Fruit fly (Drosophila melanogaster) whole organism, embryonic: Measurements from ENCODE around the gene hfp.

Experiments used
- Abd-B ChIP-seq: fragments of 200-800 bp; sonication (Bioruptor generic); optimal IDR thresholded peaks from 2 replicates; lab custom pipeline; 2018; ENCODE audit warnings: missing biosample characterization, mild to moderate bottlenecking, missing genetic modification characterization, moderate library complexity
- B-H1 ChIP-seq: fragments of 200-800 bp; sonication (Bioruptor generic); IDR thresholded peaks from 3 replicates; pipeline ENCODE4 v1.3.6; 2022; ENCODE audit warnings: missing biosample characterization, missing genetic modification characterization
- CG10147 ChIP-seq: fragments of 200-800 bp; sonication (Bioruptor generic); optimal IDR thresholded peaks from 2 replicates; lab custom pipeline; 2019; ENCODE audit warnings: missing biosample characterization, mild to moderate bottlenecking, missing genetic modification characterization, moderate library complexity
- CG10321 ChIP-seq: fragments of 200-800 bp; sonication (Bioruptor generic); IDR thresholded peaks from 2 replicates; pipeline ENCODE4 v1.3.6; 2022; ENCODE audit warnings: missing biosample characterization, missing genetic modification characterization
- CG10366 ChIP-seq: fragments of 200-800 bp; sonication (Bioruptor generic); IDR thresholded peaks from 2 replicates; pipeline ENCODE4 v1.3.6; 2022; ENCODE audit warnings: missing biosample characterization, missing genetic modification characterization
- CG10543 ChIP-seq: fragments of 200-800 bp; sonication (Bioruptor generic); optimal IDR thresholded peaks from 3 replicates; lab custom pipeline; 2017; ENCODE audit warnings: missing biosample characterization, mild to moderate bottlenecking, missing genetic modification characterization, moderate library complexity
- CG11093 ChIP-seq: fragments of 200-800 bp; sonication (Bioruptor generic); IDR thresholded peaks from 3 replicates; pipeline ENCODE4 v1.3.6; 2022; ENCODE audit warnings: missing biosample characterization, missing genetic modification characterization
- CG12071 ChIP-seq: fragments of 200-800 bp; sonication (Bioruptor generic); optimal IDR thresholded peaks from 3 replicates; lab custom pipeline; 2018; ENCODE audit warnings: missing biosample characterization, mild to moderate bottlenecking, missing genetic modification characterization
- CG13296 ChIP-seq: fragments of 200-800 bp; sonication (Bioruptor generic); optimal IDR thresholded peaks from 3 replicates; lab custom pipeline; 2018; ENCODE audit warnings: missing biosample characterization, mild to moderate bottlenecking, missing genetic modification characterization
- CG13624 ChIP-seq: fragments of 200-800 bp; sonication (Bioruptor generic); optimal IDR thresholded peaks from 2 replicates; lab custom pipeline; 2016; ENCODE audit warnings: missing biosample characterization, missing genetic modification characterization
- CG14441 ChIP-seq: fragments of 200-800 bp; sonication (Bioruptor generic); IDR thresholded peaks from 2 replicates; pipeline ENCODE4 v1.3.6; 2022; ENCODE audit warnings: missing biosample characterization, missing genetic modification characterization
- CG17802 ChIP-seq: fragments of 200-800 bp; sonication (Bioruptor generic); optimal IDR thresholded peaks from 2 replicates; lab custom pipeline; 2018; ENCODE audit warnings: missing biosample characterization, mild to moderate bottlenecking, missing genetic modification characterization, moderate library complexity
- CG17829 ChIP-seq: fragments of 200-800 bp; optimal IDR thresholded peaks from 2 replicates; lab custom pipeline; 2019; ENCODE audit warnings: missing biosample characterization, mild to moderate bottlenecking, missing genetic modification characterization, moderate library complexity
- CG2712 ChIP-seq: fragments of 200-800 bp; optimal IDR thresholded peaks from 3 replicates; lab custom pipeline; 2019; ENCODE audit warnings: missing biosample characterization, mild to moderate bottlenecking, missing genetic modification characterization, moderate library complexity
- CG2875 ChIP-seq: fragments of 200-800 bp; sonication (Bioruptor generic); optimal IDR thresholded peaks from 2 replicates; lab custom pipeline; 2017; ENCODE audit warnings: missing biosample characterization, mild to moderate bottlenecking, missing genetic modification characterization, missing genetic modification reagents
- CG30431 ChIP-seq: fragments of 200-800 bp; sonication (Bioruptor generic); optimal IDR thresholded peaks from 2 replicates; lab custom pipeline; 2017; ENCODE audit warnings: missing biosample characterization, missing genetic modification characterization
- CG7271 ChIP-seq: fragments of 200-800 bp; sonication (Bioruptor generic); optimal IDR thresholded peaks from 2 replicates; lab custom pipeline; 2018; ENCODE audit warnings: missing biosample characterization, mild to moderate bottlenecking, missing genetic modification characterization, moderate library complexity
- CG7556 ChIP-seq: fragments of 200-800 bp; sonication (Bioruptor generic); optimal IDR thresholded peaks from 2 replicates; lab custom pipeline; 2017; ENCODE audit warnings: missing biosample characterization, mild to moderate bottlenecking, missing genetic modification characterization
- CG8089 ChIP-seq: fragments of 200-800 bp; sonication (Bioruptor generic); optimal IDR thresholded peaks from 3 replicates; lab custom pipeline; 2016; ENCODE audit warnings: missing biosample characterization, missing genetic modification characterization
- CG8281 ChIP-seq: fragments of 200-800 bp; sonication (Bioruptor generic); optimal IDR thresholded peaks from 2 replicates; lab custom pipeline; 2018; ENCODE audit warnings: missing biosample characterization, mild to moderate bottlenecking, missing genetic modification characterization, moderate library complexity
- CHES-1-like ChIP-seq: fragments of 200-800 bp; sonication (Bioruptor generic); optimal IDR thresholded peaks from 2 replicates; lab custom pipeline; 2016; ENCODE audit warnings: missing biosample characterization, missing genetic modification characterization
- Camta ChIP-seq: fragments of 200-800 bp; sonication (Bioruptor generic); optimal IDR thresholded peaks from 2 replicates; lab custom pipeline; 2016; ENCODE audit warnings: missing biosample characterization, missing genetic modification characterization
- Dbx ChIP-seq: fragments of 200-800 bp; sonication (Bioruptor generic); IDR thresholded peaks from 3 replicates; pipeline ENCODE4 v1.3.6; 2022; ENCODE audit warnings: missing biosample characterization, missing genetic modification characterization
- Doc2 ChIP-seq: fragments of 200-800 bp; sonication (Bioruptor generic); IDR thresholded peaks from 2 replicates; pipeline ENCODE4 v1.3.6; 2022; ENCODE audit warnings: missing biosample characterization, missing genetic modification characterization
- Doc3 ChIP-seq: fragments of 200-800 bp; sonication (Bioruptor generic); IDR thresholded peaks from 3 replicates; pipeline ENCODE4 v1.3.6; 2022; ENCODE audit warnings: missing biosample characterization, missing genetic modification characterization; ENCODE audit not compliant: partially characterized antibody
- Fer3 ChIP-seq: fragments of 200-800 bp; sonication (Bioruptor generic); optimal IDR thresholded peaks from 2 replicates; lab custom pipeline; 2018; ENCODE audit warnings: missing biosample characterization, mild to moderate bottlenecking, missing genetic modification characterization, moderate library complexity
- HHEX ChIP-seq: fragments of 200-800 bp; sonication (Bioruptor generic); optimal IDR thresholded peaks from 3 replicates; lab custom pipeline; 2017; ENCODE audit warnings: missing biosample characterization, mild to moderate bottlenecking, missing genetic modification characterization, missing genetic modification reagents
- Hmr ChIP-seq: fragments of 200-800 bp; sonication (Bioruptor generic); optimal IDR thresholded peaks from 3 replicates; lab custom pipeline; 2017; ENCODE audit warnings: mild to moderate bottlenecking, missing biosample characterization, missing genetic modification reagents, missing genetic modification characterization
- Jarid2 ChIP-seq: fragments of 200-800 bp; sonication (Bioruptor generic); optimal IDR thresholded peaks from 3 replicates; lab custom pipeline; 2017; ENCODE audit warnings: mild to moderate bottlenecking, missing biosample characterization, missing genetic modification reagents, missing genetic modification characterization
- Max ChIP-seq: fragments of 200-800 bp; sonication (Bioruptor generic); optimal IDR thresholded peaks from 2 replicates; lab custom pipeline; 2016; ENCODE audit warnings: missing biosample characterization, mild to moderate bottlenecking, missing genetic modification characterization
- Med ChIP-seq: fragments of 200-800 bp; sonication (Bioruptor generic); peaks from one replicate; lab custom pipeline; 2016; ENCODE audit warnings: missing biosample characterization, missing genetic modification characterization, mild to moderate bottlenecking, inconsistent platforms, moderate library complexity
- Meics ChIP-seq: fragments of 200-800 bp; sonication (Bioruptor generic); optimal IDR thresholded peaks from 2 replicates; lab custom pipeline; 2017; ENCODE audit warnings: missing biosample characterization, mild to moderate bottlenecking, missing genetic modification characterization
- Ravus ChIP-seq: fragments of 200-800 bp; sonication (Bioruptor generic); IDR thresholded peaks from 2 replicates; pipeline ENCODE4 v1.3.6; 2022; ENCODE audit warnings: missing biosample characterization, missing genetic modification characterization
- Side ChIP-seq: fragments of 200-800 bp; sonication (Bioruptor generic); optimal IDR thresholded peaks from 2 replicates; lab custom pipeline; 2016; ENCODE audit warnings: missing biosample characterization, missing genetic modification characterization
- bigmax ChIP-seq: fragments of 200-800 bp; sonication (Bioruptor generic); optimal IDR thresholded peaks from 2 replicates; lab custom pipeline; 2018; ENCODE audit warnings: missing biosample characterization, mild to moderate bottlenecking, missing genetic modification characterization
- btn ChIP-seq: fragments of 200-800 bp; sonication (Bioruptor generic); optimal IDR thresholded peaks from 2 replicates; lab custom pipeline; 2016; ENCODE audit warnings: missing biosample characterization, missing genetic modification characterization
- disco-r ChIP-seq: fragments of 200-800 bp; sonication (Bioruptor generic); optimal IDR thresholded peaks from 2 replicates; lab custom pipeline; 2016; ENCODE audit warnings: missing biosample characterization, missing genetic modification characterization
- hkb ChIP-seq, 2 experiments: fragments of 200-800 bp in 1 of 2; fragments of >200 bp in 1 of 2; sonication (Bioruptor generic) in 1 of 2; IDR thresholded peaks in 1 of 2; optimal IDR thresholded peaks in 1 of 2; 2 replicates each; pipeline versions ENCODE4 v1.3.6 to Lab custom; 2017 to 2022; ENCODE audit warnings: missing biosample characterization in 1 of 2, missing genetic modification characterization in 1 of 2
- inv ChIP-seq: fragments of 200-800 bp; sonication (Bioruptor generic); IDR thresholded peaks from 2 replicates; pipeline ENCODE4 v1.3.6; 2022; ENCODE audit warnings: missing biosample characterization, missing genetic modification characterization; ENCODE audit not compliant: partially characterized antibody
- lab ChIP-seq: fragments of 200-800 bp; sonication (Bioruptor generic); optimal IDR thresholded peaks from 3 replicates; lab custom pipeline; 2017; ENCODE audit warnings: missing biosample characterization, missing genetic modification characterization, mild to moderate bottlenecking, moderate library complexity, missing genetic modification reagents
- oc ChIP-seq: fragments of 200-800 bp; sonication (Bioruptor generic); optimal IDR thresholded peaks from 2 replicates; lab custom pipeline; 2018; ENCODE audit warnings: missing biosample characterization, mild to moderate bottlenecking, missing genetic modification characterization, moderate library complexity
- pnt ChIP-seq: fragments of 200-800 bp; sonication (Bioruptor generic); optimal IDR thresholded peaks from 3 replicates; lab custom pipeline; 2016; ENCODE audit warnings: missing biosample characterization, missing genetic modification characterization
- prd ChIP-seq, 3 experiments: fragments of >200 bp in 2 of 3; fragments of 200-800 bp in 1 of 3; sonication (Bioruptor generic) in 1 of 3; optimal IDR thresholded peaks in 2 of 3; IDR thresholded peaks in 1 of 3; 2 replicates in 2 of 3; 3 replicates in 1 of 3; pipeline versions ENCODE4 v1.3.6 to Lab custom; 2017 to 2022; ENCODE audit warnings: missing biosample characterization in 1 of 3, missing genetic modification characterization in 1 of 3
- run ChIP-seq: fragments of 200-800 bp; sonication (Bioruptor generic); optimal IDR thresholded peaks from 3 replicates; lab custom pipeline; 2018; ENCODE audit warnings: missing biosample characterization, mild to moderate bottlenecking, missing genetic modification characterization
- toy ChIP-seq: fragments of 200-800 bp; sonication (Bioruptor generic); IDR thresholded peaks from 2 replicates; pipeline ENCODE4 v1.3.6; 2022; ENCODE audit warnings: missing biosample characterization, missing genetic modification characterization
- ttk ChIP-seq: fragments of 200-800 bp; sonication (Bioruptor generic); IDR thresholded peaks from 2 replicates; pipeline ENCODE4 v2.1.2; 2022; ENCODE audit warnings: missing biosample characterization, missing genetic modification characterization
- tup ChIP-seq: fragments of 200-800 bp; sonication (Bioruptor generic); optimal IDR thresholded peaks from 2 replicates; lab custom pipeline; 2016; ENCODE audit warnings: missing biosample characterization, mild to moderate bottlenecking, missing genetic modification characterization, moderate library complexity
- tx ChIP-seq: fragments of 200-800 bp; sonication (Bioruptor generic); optimal IDR thresholded peaks from 2 replicates; lab custom pipeline; 2016; ENCODE audit warnings: missing biosample characterization, missing genetic modification characterization

The hfp gene

dm6 chr3L:1515820-1516540 is 13.6 kb upstream of the hfp start (continued):
- no peak for TF ChIP-seq inv (GFP tag; lab: Robert Waterston, UW)
- TF ChIP-seq HHEX = peak; percentile 53
- TF ChIP-seq CG8281 (tag; lab: Kevin White, UChicago) = peak; percentile 45
- peak; percentile 11 for TF ChIP-seq CG13296 (GFP tag; lab: Kevin White, UChicago)
- TF ChIP-seq CG10366 (GFP tag; lab: Robert Waterston, UW) = no peak; the same call in 1 of the 2 replicates
- TF ChIP-seq Ravus (GFP tag; lab: Robert Waterston, UW) = no peak
- TF ChIP-seq Max (GFP tag; lab: Kevin White, UChicago) = peak; percentile 59
- peak; percentile 50 for TF ChIP-seq Hmr (GFP tag; lab: Kevin White, UChicago)
- TF ChIP-seq pnt = peak; percentile 56
- peak; percentile 85 for TF ChIP-seq CG2712
- TF ChIP-seq Med = peak; percentile 93
- TF ChIP-seq CG30431 (GFP tag; lab: Kevin White, UChicago) = peak; percentile 64
- no peak for TF ChIP-seq toy (GFP tag; lab: Robert Waterston, UW)
- TF ChIP-seq btn (GFP tag; lab: Kevin White, UChicago) = peak; percentile 66
- TF ChIP-seq CG11093 (GFP tag; lab: Robert Waterston, UW) = peak; percentile 57; the same call in 1 of the 3 replicates
- no peak for TF ChIP-seq CG10321 (GFP tag; lab: Robert Waterston, UW)
- TF ChIP-seq Fer3 (tag; lab: Kevin White, UChicago) = no peak
- peak; percentile 62 for TF ChIP-seq CHES-1-like (GFP tag; lab: Kevin White, UChicago)
- peak; percentile 52 for TF ChIP-seq tx (GFP tag; lab: Kevin White, UChicago)
- peak; percentile 60 for TF ChIP-seq Camta (GFP tag; lab: Kevin White, UChicago)
- peak; percentile 68 for TF ChIP-seq CG2875 (GFP tag; lab: Kevin White, UChicago)
- no peak; the same call in 1 of the 2 replicates for TF ChIP-seq CG14441 (GFP tag; lab: Robert Waterston, UW)
- peak; percentile 8 for TF ChIP-seq Jarid2 (GFP tag; lab: Kevin White, UChicago)
- peak; percentile 4 for TF ChIP-seq Side (GFP tag; lab: Kevin White, UChicago)
- peak; percentile 74 for TF ChIP-seq CG8089 (GFP tag; lab: Kevin White, UChicago)
- TF ChIP-seq Meics (GFP tag; lab: Kevin White, UChicago) = peak; percentile 18
- TF ChIP-seq lab (GFP tag; lab: Kevin White, UChicago) = peak; percentile 61
- peak; percentile 53 for TF ChIP-seq ttk (GFP tag; lab: Robert Waterston, UW)
- no peak for TF ChIP-seq hkb (optimal IDR thresholded peaks at IDR 0.05; lab: Kevin White, UChicago)
- peak; percentile 69 for TF ChIP-seq hkb (GFP tag; IDR thresholded peaks at IDR 0.05; lab: Robert Waterston, UW)
- TF ChIP-seq CG12071 (GFP tag; lab: Kevin White, UChicago) = peak; percentile 53
- peak; percentile 65 for TF ChIP-seq CG10543 (GFP tag; lab: Kevin White, UChicago)
- TF ChIP-seq Abd-B = peak; percentile 73
- peak; percentile 54 for TF ChIP-seq CG13624 (GFP tag; lab: Kevin White, UChicago)
- TF ChIP-seq prd (optimal IDR thresholded peaks at IDR 0.05; lab: Kevin White, UChicago) = no peak
- TF ChIP-seq prd (GFP tag; IDR thresholded peaks at IDR 0.05; lab: Robert Waterston, UW) = peak; percentile 79
- no peak for TF ChIP-seq bigmax (GFP tag; lab: Kevin White, UChicago)
- TF ChIP-seq CG7271 (tag; lab: Kevin White, UChicago) = no peak
- peak; percentile 81 for TF ChIP-seq CG7556 (GFP tag; lab: Kevin White, UChicago)
- TF ChIP-seq Doc3 (GFP tag; lab: Robert Waterston, UW) = no peak
- no peak for TF ChIP-seq Dbx (GFP tag; lab: Robert Waterston, UW)
- TF ChIP-seq CG17802 = peak; percentile 28
- TF ChIP-seq tup = no peak
- TF ChIP-seq oc (tag; lab: Kevin White, UChicago) = peak; percentile 77
- no peak for TF ChIP-seq disco-r
- TF ChIP-seq run = peak; percentile 32
- peak; percentile 84 for TF ChIP-seq CG17829 (tag; lab: Kevin White, UChicago)
- peak; percentile 35; the same call in 2 of the 3 replicates for TF ChIP-seq B-H1
- TF ChIP-seq Doc2 (GFP tag; lab: Robert Waterston, UW) = no peak
- TF ChIP-seq CG10147 (GFP tag; lab: Kevin White, UChicago) = no peak
